Fruit fly (Drosophila melanogaster) whole organism, pupa: ENCODE results near the gene U2af38.

ENCODE experiments used
- CG10348 ChIP-seq: fragments of 200-800 bp; sonication (Bioruptor generic); IDR thresholded peaks from 2 replicates; pipeline ENCODE4 v1.3.6; 2022; ENCODE audit warnings: missing biosample characterization, missing genetic modification characterization
- CG12605 ChIP-seq: fragments of 200-800 bp; sonication (Bioruptor generic); IDR thresholded peaks from 2 replicates; pipeline ENCODE4 v1.3.6; 2022; ENCODE audit warnings: missing biosample characterization, missing genetic modification characterization
- CG13204 ChIP-seq: fragments of 200-800 bp; sonication (Bioruptor generic); optimal IDR thresholded peaks from 2 replicates; lab custom pipeline; 2018; ENCODE audit warnings: missing biosample characterization, mild to moderate bottlenecking, missing genetic modification characterization, moderate library complexity
- CG14655 ChIP-seq: fragments of 200-800 bp; sonication (Bioruptor generic); optimal IDR thresholded peaks from 3 replicates; lab custom pipeline; 2017; ENCODE audit warnings: mild to moderate bottlenecking, missing biosample characterization, missing genetic modification reagents, missing genetic modification characterization
- CG15710 ChIP-seq: fragments of 200-800 bp; sonication (Bioruptor generic); optimal IDR thresholded peaks from 2 replicates; lab custom pipeline; 2018; ENCODE audit warnings: missing biosample characterization, mild to moderate bottlenecking, missing genetic modification characterization, moderate library complexity
- CG17806 ChIP-seq: fragments of 200-800 bp; sonication (Bioruptor generic); optimal IDR thresholded peaks from 2 replicates; lab custom pipeline; 2018; ENCODE audit warnings: missing biosample characterization, mild to moderate bottlenecking, missing genetic modification characterization, moderate library complexity
- CG32121 ChIP-seq: fragments of 200-800 bp; sonication (Bioruptor generic); IDR thresholded peaks from 2 replicates; pipeline ENCODE4 v1.3.6; 2022; ENCODE audit warnings: missing biosample characterization, missing genetic modification characterization
- CG34367 ChIP-seq: fragments of 200-800 bp; sonication (Bioruptor generic); optimal IDR thresholded peaks from 2 replicates; lab custom pipeline; 2018; ENCODE audit warnings: missing biosample characterization, mild to moderate bottlenecking, missing genetic modification characterization
- CG4496 ChIP-seq: fragments of 200-800 bp; sonication (Bioruptor generic); IDR thresholded peaks from 3 replicates; pipeline ENCODE4 v1.3.6; 2022; ENCODE audit warnings: missing biosample characterization, missing genetic modification characterization
- CG8159 ChIP-seq: fragments of 200-800 bp; sonication (Bioruptor generic); optimal IDR thresholded peaks from 3 replicates; lab custom pipeline; 2018; ENCODE audit warnings: missing biosample characterization, mild to moderate bottlenecking, missing genetic modification characterization, moderate library complexity
- CG8301 ChIP-seq: fragments of 200-800 bp; sonication (Bioruptor generic); optimal IDR thresholded peaks from 2 replicates; lab custom pipeline; 2018; ENCODE audit warnings: missing biosample characterization, mild to moderate bottlenecking, missing genetic modification characterization
- CG9948 ChIP-seq: fragments of 200-800 bp; sonication (Bioruptor generic); optimal IDR thresholded peaks from 2 replicates; lab custom pipeline; 2018; ENCODE audit warnings: missing biosample characterization, mild to moderate bottlenecking, missing genetic modification characterization, moderate library complexity
- D1 ChIP-seq: fragments of 200-800 bp; sonication (Bioruptor generic); optimal IDR thresholded peaks from 2 replicates; lab custom pipeline; 2018; ENCODE audit warnings: missing biosample characterization, mild to moderate bottlenecking, missing genetic modification characterization, moderate library complexity
- EcR ChIP-seq: fragments of 200-800 bp; sonication (Bioruptor generic); optimal IDR thresholded peaks from 3 replicates; lab custom pipeline; 2019; ENCODE audit warnings: missing biosample characterization, missing genetic modification characterization, mild to moderate bottlenecking, moderate library complexity, missing genetic modification reagents
- Ets98B ChIP-seq: fragments of 200-800 bp; sonication (Bioruptor generic); IDR thresholded peaks from 2 replicates; pipeline ENCODE4 v1.3.6; 2022; ENCODE audit warnings: missing biosample characterization, missing genetic modification characterization
- Pif1A ChIP-seq: fragments of 200-800 bp; sonication (Bioruptor generic); optimal IDR thresholded peaks from 3 replicates; lab custom pipeline; 2016; ENCODE audit warnings: missing biosample characterization, missing genetic modification characterization
- Pif1B ChIP-seq: fragments of 200-800 bp; sonication (Bioruptor generic); optimal IDR thresholded peaks from 3 replicates; lab custom pipeline; 2016; ENCODE audit warnings: missing biosample characterization, missing genetic modification characterization
- Snoo ChIP-seq: fragments of 200-800 bp; sonication (Bioruptor generic); optimal IDR thresholded peaks from 3 replicates; lab custom pipeline; 2017; ENCODE audit warnings: missing biosample characterization, mild to moderate bottlenecking, missing genetic modification characterization, inconsistent platforms
- fd96Ca ChIP-seq: fragments of 200-800 bp; sonication (Bioruptor generic); IDR thresholded peaks from 3 replicates; pipeline ENCODE4 v1.3.6; 2022; ENCODE audit warnings: missing biosample characterization, missing genetic modification characterization
- gl ChIP-seq: fragments of 200-800 bp; sonication (Bioruptor generic); optimal IDR thresholded peaks from 2 replicates; lab custom pipeline; 2018; ENCODE audit warnings: missing biosample characterization, mild to moderate bottlenecking, missing genetic modification characterization
- rn ChIP-seq: fragments of 200-800 bp; sonication (Bioruptor generic); IDR thresholded peaks from 2 replicates; pipeline ENCODE4 v1.3.6; 2022; ENCODE audit warnings: missing biosample characterization, missing genetic modification characterization

Gene U2af38

DNA sequence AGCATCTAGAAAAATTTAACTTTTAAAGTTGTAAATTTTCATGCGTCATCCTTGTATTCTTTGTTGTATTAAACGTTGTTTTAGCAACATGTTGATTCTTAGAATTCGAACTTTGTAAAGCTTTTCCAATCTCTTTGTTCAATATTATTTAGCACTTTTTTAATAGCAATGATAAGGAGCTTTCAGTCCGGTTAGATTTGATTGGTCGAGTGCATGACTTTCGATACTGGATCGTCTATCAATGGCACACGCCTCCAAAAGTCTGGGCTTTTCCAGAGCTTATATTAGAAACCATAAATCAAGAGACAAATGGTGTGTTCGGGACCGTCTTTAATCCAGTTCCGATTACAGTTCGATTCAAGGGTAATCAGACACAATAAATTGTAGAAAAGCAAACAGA is 25.3 kb upstream of the U2af38 start:
- no peak for TF ChIP-seq CG8301
- TF ChIP-seq Snoo (tag; lab: Kevin White, UChicago): no peak
- TF ChIP-seq CG8159 (tag; lab: Kevin White, UChicago): no peak
- TF ChIP-seq CG9948 (tag; lab: Kevin White, UChicago): no peak
- TF ChIP-seq CG14655 (GFP tag; lab: Kevin White, UChicago): no peak
- TF ChIP-seq EcR (GFP tag; lab: Kevin White, UChicago): no peak
- TF ChIP-seq CG34367 (tag; lab: Kevin White, UChicago): no peak
- no peak for TF ChIP-seq CG10348
- no peak for TF ChIP-seq rn (GFP tag; lab: Robert Waterston, UW)
- TF ChIP-seq D1 (tag; lab: Kevin White, UChicago): no peak
- no peak for TF ChIP-seq CG17806 (tag; lab: Kevin White, UChicago)
- TF ChIP-seq CG32121 (GFP tag; lab: Robert Waterston, UW): no peak
- no peak for TF ChIP-seq Ets98B (GFP tag; lab: Robert Waterston, UW)
- TF ChIP-seq fd96Ca (GFP tag; lab: Robert Waterston, UW): no peak

- TF ChIP-seq CG10348 (no peak), CG4496 (GFP tag; lab: Robert Waterston, UW) (no peak), CG13204 (GFP tag; lab: Kevin White, UChicago) (no peak), CG34367 (tag; lab: Kevin White, UChicago) (no peak), fd96Ca (GFP tag; lab: Robert Waterston, UW) (no peak), CG9948 (tag; lab: Kevin White, UChicago) (no peak), CG15710 (tag; lab: Kevin White, UChicago) (no peak), Ets98B (GFP tag; lab: Robert Waterston, UW) (no peak), CG8301 (no peak), CG17806 (tag; lab: Kevin White, UChicago) (no peak), CG32121 (GFP tag; lab: Robert Waterston, UW) (no peak), rn (GFP tag; lab: Robert Waterston, UW) (no peak)
These were observed 24.7 kb upstream of the U2af38 start, which contains the start of gene CG11912 for dm6 chr2L:319159-319558. Gene CG11912 (minus strand): TSS chr2L:319259.

DNA sequence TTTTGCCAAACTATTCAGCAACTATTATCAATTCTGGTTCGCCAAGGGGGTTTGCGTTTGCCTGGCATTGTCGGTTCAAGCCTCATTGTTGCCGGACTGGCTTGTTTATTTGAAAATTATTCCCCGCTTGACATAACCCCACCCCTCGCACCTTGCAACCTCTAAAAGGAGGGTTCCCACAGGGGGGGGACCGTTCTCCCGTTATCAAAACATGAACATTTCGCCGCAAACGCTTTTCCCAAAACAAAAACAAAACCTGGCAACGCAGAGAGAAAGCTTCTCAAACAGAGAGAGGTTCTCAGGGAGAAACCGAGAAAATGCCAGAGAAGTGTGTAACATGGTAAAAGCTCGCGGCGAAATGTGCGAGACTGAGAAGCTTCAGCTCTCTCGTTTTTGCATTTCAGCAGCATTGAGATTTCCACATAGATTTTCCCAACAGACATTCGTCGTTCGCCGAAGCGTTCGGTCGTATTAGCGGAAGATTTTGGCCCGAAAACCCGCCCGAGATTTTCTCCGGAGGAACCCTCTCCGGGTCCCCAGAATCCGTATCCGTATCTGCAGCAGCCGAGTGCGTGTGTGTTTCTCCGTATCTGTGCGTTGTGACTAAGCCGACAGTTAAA is 15.4 kb upstream of the U2af38 start:
- TF ChIP-seq Snoo (tag; lab: Kevin White, UChicago) (no peak), Pif1A (GFP tag; lab: Kevin White, UChicago) (no peak), Ets98B (GFP tag; lab: Robert Waterston, UW) (peak; percentile 50), fd96Ca (GFP tag; lab: Robert Waterston, UW) (0 out of 3 replicates have a peak, but pooled peaks have one; percentile 14), CG13204 (GFP tag; lab: Kevin White, UChicago) (no peak), CG10348 (no peak), gl (no peak), CG34367 (tag; lab: Kevin White, UChicago) (no peak), CG4496 (GFP tag; lab: Robert Waterston, UW) (peak; percentile 55; the same call in 2 of the 3 replicates), CG8301 (no peak), Pif1B (GFP tag; lab: Kevin White, UChicago) (no peak), EcR (GFP tag; lab: Kevin White, UChicago) (no peak), CG14655 (GFP tag; lab: Kevin White, UChicago) (no peak), CG32121 (GFP tag; lab: Robert Waterston, UW) (no peak; the same call in 1 of the 2 replicates), CG17806 (tag; lab: Kevin White, UChicago) (no peak), rn (GFP tag; lab: Robert Waterston, UW) (no peak), CG9948 (tag; lab: Kevin White, UChicago) (no peak), D1 (tag; lab: Kevin White, UChicago) (no peak), CG15710 (tag; lab: Kevin White, UChicago) (no peak), CG8159 (tag; lab: Kevin White, UChicago) (no peak), CG12605 (0 out of 2 replicates have a peak, but pooled peaks have one; percentile 35)

DNA sequence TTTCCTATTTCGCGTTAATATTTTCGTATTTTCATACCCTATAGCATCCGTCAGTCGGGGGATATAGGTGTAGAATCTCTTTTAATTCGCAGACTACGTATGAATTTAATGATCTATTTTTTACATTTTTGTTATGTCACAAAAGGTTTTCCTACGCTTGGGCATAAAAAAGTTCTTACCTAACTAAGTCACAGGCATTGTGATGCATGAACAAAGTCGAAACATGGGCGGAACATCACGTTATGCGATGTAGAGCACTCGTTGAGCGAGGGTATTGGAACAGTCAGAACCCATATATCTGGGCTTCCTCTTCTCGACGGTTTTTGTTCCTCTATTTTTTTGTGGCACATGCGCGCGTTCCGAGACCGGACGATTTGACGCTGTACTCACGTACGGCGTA is 14.7 kb upstream of the U2af38 start:
- no peak for TF ChIP-seq CG4496 (GFP tag; lab: Robert Waterston, UW)

DNA sequence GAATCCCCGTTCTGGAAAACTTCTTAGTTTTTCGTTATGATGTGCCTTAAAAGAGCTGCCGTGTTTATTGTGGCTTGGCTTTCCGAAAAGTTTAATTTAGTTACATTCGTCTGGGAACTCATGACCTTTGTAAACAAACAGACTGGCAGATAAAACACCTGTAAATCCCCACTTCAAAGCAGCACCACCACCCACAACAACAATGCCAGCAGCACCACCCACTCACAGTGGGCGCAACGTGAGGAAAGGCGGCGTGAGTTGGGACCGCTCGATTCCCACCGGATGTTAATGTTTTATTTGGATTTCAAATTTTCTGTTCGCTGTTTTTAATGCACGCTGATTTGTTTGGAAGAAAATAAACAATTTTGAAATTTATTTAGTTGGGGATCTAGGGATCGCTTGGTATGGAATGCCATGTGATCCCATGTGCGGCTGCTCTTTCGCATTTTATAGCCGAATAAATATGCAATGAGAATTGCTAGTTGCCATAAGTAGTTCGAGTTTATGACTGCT is 13.8 kb upstream of the U2af38 start:
- TF ChIP-seq CG12605 (no peak), CG8159 (tag; lab: Kevin White, UChicago) (no peak), CG34367 (tag; lab: Kevin White, UChicago) (no peak), Ets98B (GFP tag; lab: Robert Waterston, UW) (no peak), D1 (tag; lab: Kevin White, UChicago) (no peak), EcR (GFP tag; lab: Kevin White, UChicago) (no peak), gl (no peak), CG8301 (no peak), CG9948 (tag; lab: Kevin White, UChicago) (no peak)

DNA sequence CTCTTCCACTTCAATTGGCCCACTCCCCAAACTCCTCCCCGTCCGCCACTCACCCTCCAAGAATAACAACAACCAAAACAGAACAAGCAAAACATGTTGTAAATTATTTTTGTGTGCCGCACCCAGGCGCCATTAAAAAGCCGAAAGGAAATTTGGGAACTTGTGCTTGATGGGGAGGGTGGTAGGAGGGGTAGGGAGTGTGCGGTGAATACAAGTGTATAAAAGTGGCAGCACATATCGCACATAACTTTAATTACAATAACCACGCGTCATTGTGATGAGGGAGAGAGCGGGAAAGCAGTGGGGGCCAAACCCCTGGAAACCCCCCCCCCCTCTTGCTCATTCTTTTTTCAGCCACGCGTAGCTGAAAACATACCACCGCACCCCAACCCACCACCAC is 12.6 kb upstream of the U2af38 start:
- TF ChIP-seq CG9948 (tag; lab: Kevin White, UChicago): no peak
- no peak for TF ChIP-seq CG10348
- TF ChIP-seq CG34367 (tag; lab: Kevin White, UChicago): no peak
- no peak for TF ChIP-seq CG8159 (tag; lab: Kevin White, UChicago)
- TF ChIP-seq CG32121 (GFP tag; lab: Robert Waterston, UW): no peak
- TF ChIP-seq Ets98B (GFP tag; lab: Robert Waterston, UW): no peak
